Fruit fly (Drosophila melanogaster) whole organism, prepupa: Measurements from ENCODE around the gene Ptip.

ENCODE experiments used
- CG11294 ChIP-seq: fragments of 200-800 bp; sonication (Bioruptor generic); IDR thresholded peaks from 2 replicates; pipeline ENCODE4 v1.3.6; 2022; ENCODE audit warnings: missing biosample characterization, missing genetic modification characterization
- CG11762 ChIP-seq: fragments of 200-800 bp; sonication (Bioruptor generic); optimal IDR thresholded peaks from 3 replicates; lab custom pipeline; 2016; ENCODE audit warnings: missing biosample characterization, missing genetic modification characterization; ENCODE audit not compliant: insufficient read depth
- CG3919 ChIP-seq: fragments of 200-800 bp; sonication (Bioruptor generic); optimal IDR thresholded peaks from 3 replicates; lab custom pipeline; 2016; ENCODE audit warnings: missing biosample characterization, missing genetic modification characterization
- CG8319 ChIP-seq: fragments of 200-800 bp; sonication (Bioruptor generic); optimal IDR thresholded peaks from 3 replicates; lab custom pipeline; 2016; ENCODE audit warnings: missing biosample characterization, missing genetic modification characterization
- Eip93F ChIP-seq: fragments of 200-800 bp; sonication (Bioruptor generic); optimal IDR thresholded peaks from 2 replicates; lab custom pipeline; 2016; ENCODE audit warnings: missing biosample characterization, mild to moderate bottlenecking, missing genetic modification characterization
- Ets96B ChIP-seq: fragments of 200-800 bp; optimal IDR thresholded peaks from 2 replicates; lab custom pipeline; 2019; ENCODE audit warnings: missing biosample characterization, mild to moderate bottlenecking, missing genetic modification characterization, moderate library complexity
- Hr39 ChIP-seq: fragments of 200-800 bp; sonication (Bioruptor generic); optimal IDR thresholded peaks from 2 replicates; lab custom pipeline; 2016; ENCODE audit warnings: missing biosample characterization, missing genetic modification characterization
- OdsH ChIP-seq: fragments of 200-800 bp; sonication (Bioruptor generic); optimal IDR thresholded peaks from 3 replicates; lab custom pipeline; 2016; ENCODE audit warnings: missing biosample characterization, missing genetic modification characterization
- Smox ChIP-seq: fragments of 200-800 bp; sonication (Bioruptor generic); optimal IDR thresholded peaks from 3 replicates; lab custom pipeline; 2016; ENCODE audit warnings: missing biosample characterization, missing genetic modification characterization
- Sox102F ChIP-seq: fragments of 200-800 bp; sonication (Bioruptor generic); optimal IDR thresholded peaks from 2 replicates; lab custom pipeline; 2016; ENCODE audit warnings: missing biosample characterization, mild to moderate bottlenecking, missing genetic modification characterization
- achi ChIP-seq: fragments of 200-800 bp; sonication (Bioruptor generic); optimal IDR thresholded peaks from 3 replicates; lab custom pipeline; 2016; ENCODE audit warnings: missing biosample characterization, missing genetic modification characterization
- fd59A ChIP-seq: fragments of 200-800 bp; sonication (Bioruptor generic); optimal IDR thresholded peaks from 2 replicates; lab custom pipeline; 2017; ENCODE audit warnings: missing biosample characterization, mild to moderate bottlenecking, missing genetic modification characterization, missing genetic modification reagents
- fkh ChIP-seq: fragments of 200-800 bp; sonication (Bioruptor generic); optimal IDR thresholded peaks from 3 replicates; lab custom pipeline; 2017; ENCODE audit warnings: missing biosample characterization, mild to moderate bottlenecking, missing genetic modification characterization, moderate library complexity
- spab ChIP-seq: fragments of 200-800 bp; sonication (Bioruptor generic); optimal IDR thresholded peaks from 2 replicates; lab custom pipeline; 2017; ENCODE audit warnings: missing biosample characterization, mild to moderate bottlenecking, missing genetic modification characterization, missing genetic modification reagents

DNA sequence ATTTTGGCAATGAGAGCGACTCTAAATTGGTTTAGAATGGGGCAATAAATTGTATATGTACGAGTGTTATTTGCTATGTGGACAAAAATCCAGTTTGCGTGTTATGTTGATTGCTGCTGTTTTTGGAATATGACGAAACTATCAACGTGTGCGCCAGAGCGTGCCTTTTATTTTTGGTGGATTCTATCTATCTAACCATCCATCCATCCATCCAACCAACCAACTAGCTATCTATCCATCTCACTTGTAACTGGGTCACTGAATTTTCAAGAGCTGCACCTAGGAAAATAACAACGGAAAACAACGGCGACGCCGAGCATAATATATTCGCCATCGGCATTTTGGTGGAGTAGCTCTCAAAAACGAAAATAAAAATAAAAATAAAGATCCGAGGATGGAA, 33.8 kb upstream of the Ptip start:
- no peak for TF ChIP-seq CG11294 (GFP tag; lab: Robert Waterston, UW)
- TF ChIP-seq CG3919 (GFP tag; lab: Kevin White, UChicago), result no peak
- TF ChIP-seq Ets96B (tag; lab: Kevin White, UChicago), result no peak
- no peak for TF ChIP-seq OdsH (GFP tag; lab: Kevin White, UChicago)
- no peak for TF ChIP-seq Sox102F
- no peak for TF ChIP-seq achi (GFP tag; lab: Kevin White, UChicago)
- no peak for TF ChIP-seq CG8319 (GFP tag; lab: Kevin White, UChicago)
- no peak for TF ChIP-seq Smox (GFP tag; lab: Kevin White, UChicago)
- TF ChIP-seq Eip93F (GFP tag; lab: Kevin White, UChicago), result no peak
- TF ChIP-seq Hr39 (GFP tag; lab: Kevin White, UChicago), result no peak
- no peak for TF ChIP-seq fd59A (GFP tag; lab: Kevin White, UChicago)
- no peak for TF ChIP-seq CG11762 (GFP tag; lab: Kevin White, UChicago)
- TF ChIP-seq fkh (GFP tag; lab: Kevin White, UChicago), result no peak
- TF ChIP-seq spab (GFP tag; lab: Kevin White, UChicago), result no peak
